Worm (Caenorhabditis elegans) whole organism, early embryonic: ENCODE results near the gene F54F7.2.

ENCODE experiments used
- F13C5.2 ChIP-seq: sonication (generic microtip); optimal IDR thresholded peaks from 2 replicates; lab custom pipeline; 2017; ENCODE audit warnings: mild to moderate bottlenecking, missing genetic modification characterization, inconsistent platforms, missing compliant biosample characterization
- ama-1 ChIP-seq: fragments of 150-350 bp; optimal IDR thresholded peaks from 2 replicates; lab custom pipeline; 2014
- flt-1 ChIP-seq: fragments of 200-800 bp; sonication (Bioruptor generic); IDR thresholded peaks from 2 replicates; pipeline ENCODE4 v1.3.6; 2022; ENCODE audit warnings: missing genetic modification characterization, missing compliant biosample characterization
- tbx-11 ChIP-seq: fragments of 200-800 bp; sonication (Bioruptor generic); IDR thresholded peaks from 2 replicates; pipeline ENCODE4 v1.3.6; 2022; ENCODE audit warnings: missing genetic modification characterization, missing compliant biosample characterization
- tra-4 ChIP-seq: sonication (generic microtip); optimal IDR thresholded peaks from 2 replicates; lab custom pipeline; 2017; ENCODE audit warnings: missing genetic modification characterization, missing compliant biosample characterization

ce11 chrX:11885577-11885976 is 42.1 kb downstream of the F54F7.2 start, which contains the start of gene Y62H9A.7:
- TF ChIP-seq flt-1: no peak
- TF ChIP-seq F13C5.2 (tag; lab: Kevin White, UChicago): no peak
- TF ChIP-seq ama-1 (lab: Kevin White, UChicago): no peak
- TF ChIP-seq tbx-11: no peak
- TF ChIP-seq tra-4 (tag; lab: Kevin White, UChicago): no peak
